Worm (Caenorhabditis elegans): ENCODE measurements around the gene basl-1.

basl-1 gene

DNA sequence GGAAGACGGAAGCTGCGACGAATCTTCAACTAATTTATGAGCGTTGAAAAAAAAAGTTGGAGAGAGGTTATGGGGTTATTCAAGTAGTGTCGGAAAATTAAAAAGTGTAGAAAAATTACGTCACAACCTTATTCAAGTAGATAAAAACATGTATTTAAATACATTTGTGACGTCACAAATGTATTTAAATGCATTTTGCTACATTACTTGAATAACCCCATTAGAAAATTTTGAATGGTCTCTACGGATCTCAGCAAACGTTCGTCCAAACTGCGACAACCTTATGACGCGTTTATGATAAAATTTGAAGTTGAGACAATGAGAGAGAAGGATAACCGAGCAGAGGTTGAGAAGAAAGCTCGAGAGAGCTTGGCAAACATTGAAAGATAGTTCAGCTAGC lies 12.8 kb downstream of the basl-1 start:
- TF ChIP-seq aptf-2 (GFP tag; conservative IDR thresholded peaks at IDR 0.05): 0 out of 2 replicates have a peak, but pooled peaks have one; percentile 5

- TF ChIP-seq nhr-80 (tag; optimal IDR thresholded peaks at IDR 0.05) (no peak), aptf-2 (GFP tag; conservative IDR thresholded peaks at IDR 0.05) (no peak), aptf-3 (GFP tag; IDR thresholded peaks at IDR 0.05) (no peak), egl-18 (GFP tag; IDR thresholded peaks at IDR 0.05) (no peak)
Measured at ce11 chrIII:5629225-5629624, 14.5 kb downstream of the basl-1 start.

- TF ChIP-seq sptf-2 (GFP tag; optimal IDR thresholded peaks at IDR 0.05) (no peak), ama-1 (optimal IDR thresholded peaks at IDR 0.05) (no peak), ama-1 (GFP tag; optimal IDR thresholded peaks at IDR 0.05) (no peak), pbrm-1 (GFP tag; IDR thresholded peaks at IDR 0.05) (no peak), lin-54 (GFP tag; optimal IDR thresholded peaks at IDR 0.05) (no peak), efl-1 (GFP tag; optimal IDR thresholded peaks at IDR 0.05) (no peak), F57C9.4 (tag; optimal IDR thresholded peaks at IDR 0.05) (no peak), ztf-25 (GFP tag; IDR thresholded peaks at IDR 0.05) (no peak), F37B4.10 (GFP tag; IDR thresholded peaks at IDR 0.05) (no peak), ccch-3 (GFP tag; optimal IDR thresholded peaks at IDR 0.05) (no peak)
Measured at ce11 chrIII:5630350-5630749, 15.6 kb downstream of the basl-1 start.

DNA sequence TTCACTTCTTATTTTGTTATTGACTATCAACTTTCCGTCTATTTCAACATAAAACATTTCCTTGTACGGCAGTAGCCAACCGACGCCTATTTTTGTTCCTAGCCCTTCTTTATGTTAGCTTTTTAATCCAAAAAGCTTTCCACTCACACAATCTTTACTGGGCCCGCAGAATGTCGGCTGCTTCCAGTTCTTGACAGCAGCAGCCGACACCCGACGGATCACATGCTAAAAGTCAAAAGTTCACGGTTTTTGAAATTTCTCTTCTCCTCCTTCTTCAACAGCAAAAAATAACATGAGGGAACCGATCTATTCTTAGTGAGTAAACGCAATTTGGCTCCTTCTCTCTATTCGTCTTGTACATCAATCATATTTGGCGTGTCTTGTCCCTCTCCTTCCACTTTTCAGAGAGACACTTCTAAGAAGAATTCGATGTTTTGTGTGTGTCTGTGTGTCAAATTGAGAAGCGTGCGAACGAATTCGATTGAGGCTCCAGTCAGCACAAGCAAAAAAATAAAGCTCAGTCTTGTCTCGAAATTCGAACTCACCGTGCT lies 17.8 kb downstream of the basl-1 start:
- TF ChIP-seq lin-35 (GFP tag; optimal IDR thresholded peaks at IDR 0.05) (peak in 1 of 3 experiments; percentile 10), nfyb-1 (GFP tag; IDR thresholded peaks at IDR 0.05) (0 out of 2 replicates have a peak, but pooled peaks have one; percentile 35), lin-54 (GFP tag; optimal IDR thresholded peaks at IDR 0.05) (no peak), F22D6.2 (tag; optimal IDR thresholded peaks at IDR 0.05) (no peak), nhr-179 (tag; optimal IDR thresholded peaks at IDR 0.05) (no peak), hlh-26 (GFP tag; conservative IDR thresholded peaks at IDR 0.05) (no peak), T07F8.4 (tag; optimal IDR thresholded peaks at IDR 0.05) (no peak), Y53G8AR.9 (GFP tag; conservative IDR thresholded peaks at IDR 0.05) (no peak), snpc-4 (GFP tag; optimal IDR thresholded peaks at IDR 0.05) (peak; percentile 50), snpc-4 (tag; optimal IDR thresholded peaks at IDR 0.05) (peak; percentile 48 to 82 (median 80))

- no peak for TF ChIP-seq zfh-2 (GFP tag; conservative IDR thresholded peaks at IDR 0.05)
- no peak for TF ChIP-seq mxl-1 (tag; optimal IDR thresholded peaks at IDR 0.05)
- TF ChIP-seq aptf-3 (GFP tag; IDR thresholded peaks at IDR 0.05): no peak
- TF ChIP-seq hrde-1 (tag; optimal IDR thresholded peaks at IDR 0.05; ENCODE audit: borderline replicate concordance): no peak
- TF ChIP-seq T07F8.4 (tag; optimal IDR thresholded peaks at IDR 0.05): no peak
- TF ChIP-seq nfya-2 (GFP tag; IDR thresholded peaks at IDR 0.05): no peak
- no peak for TF ChIP-seq lag-1 (GFP tag; IDR thresholded peaks at IDR 0.05)
- no peak for TF ChIP-seq mcd-1 (GFP tag; IDR thresholded peaks at IDR 0.05)
- TF ChIP-seq unc-62 (GFP tag; optimal IDR thresholded peaks at IDR 0.05): no peak
- no peak for TF ChIP-seq Y53G8AR.9 (GFP tag; conservative IDR thresholded peaks at IDR 0.05)
- no peak for TF ChIP-seq ccch-3 (GFP tag; optimal IDR thresholded peaks at IDR 0.05)
Measured at ce11 chrIII:5634509-5634908, 19.8 kb downstream of the basl-1 start.

DNA sequence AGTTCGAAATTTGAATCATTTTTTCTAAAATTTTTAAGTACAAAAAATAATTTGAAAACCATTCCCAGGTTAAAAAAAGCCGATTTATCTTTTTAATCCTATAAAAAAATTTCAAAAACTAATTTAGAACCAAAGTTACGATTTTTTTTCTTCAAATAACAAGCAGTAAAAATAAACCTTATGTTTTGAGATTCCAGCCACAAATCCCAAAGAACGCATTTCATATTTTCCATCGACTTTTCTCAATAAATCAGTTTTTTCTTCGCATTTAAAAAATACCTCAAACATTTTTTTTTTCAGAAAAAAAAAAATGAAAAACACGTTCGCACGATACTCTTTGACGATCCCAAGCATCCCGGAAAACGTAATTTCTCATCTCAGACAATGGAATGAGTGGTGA lies 20.4 kb downstream of the basl-1 start, which contains the start of gene ckk-1:
Gene ckk-1 (plus strand): TSS at position 301 of the 400 bp plus-strand sequence.
- TF ChIP-seq F57C9.4 (tag; optimal IDR thresholded peaks at IDR 0.05): no peak
- TF ChIP-seq madf-6 (GFP tag; IDR thresholded peaks at IDR 0.05): no peak
- no peak for TF ChIP-seq B0019.2 (GFP tag; conservative IDR thresholded peaks at IDR 0.05)

All from whole organism, young adult.